Worm (Caenorhabditis elegans): ENCODE data around the gene F42A10.7.

DNA sequence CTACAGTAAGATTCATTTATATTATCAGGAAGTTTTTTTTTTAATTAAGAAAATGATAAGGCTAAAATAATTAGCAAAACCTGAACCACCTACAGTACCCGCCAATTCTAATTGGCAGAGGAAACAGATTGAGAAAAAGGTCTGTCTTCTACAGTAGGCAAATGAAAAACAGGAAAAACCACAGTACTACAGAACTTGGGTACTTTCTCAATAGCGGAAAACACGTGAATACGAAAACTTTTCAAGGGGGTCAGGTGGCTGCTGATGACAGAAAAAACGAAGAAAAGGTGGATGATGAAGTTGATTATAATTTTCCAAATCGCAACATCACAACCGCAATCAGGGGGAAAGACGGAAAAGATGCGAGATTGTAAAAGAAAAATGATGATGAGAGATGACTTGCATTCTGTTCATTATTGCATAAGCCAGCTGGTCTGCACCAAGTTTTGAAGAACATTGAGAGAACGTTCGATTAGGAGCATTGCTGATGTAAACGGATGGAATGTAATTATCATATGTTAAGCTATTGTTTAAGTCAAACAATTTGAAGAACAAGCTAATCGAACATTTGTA, 34.0 kb downstream of the F42A10.7 start:
- TF ChIP-seq ama-1 (optimal IDR thresholded peaks at IDR 0.05) (no peak), tbx-37 (GFP tag; conservative IDR thresholded peaks at IDR 0.05) (no peak), B0310.2 (tag; optimal IDR thresholded peaks at IDR 0.05) (no peak), ets-7 (tag; optimal IDR thresholded peaks at IDR 0.05) (no peak), ceh-13 (GFP tag; optimal IDR thresholded peaks at IDR 0.05) (no peak), flt-1 (GFP tag; IDR thresholded peaks at IDR 0.05) (no peak), ceh-36 (tag; optimal IDR thresholded peaks at IDR 0.05) (no peak), scrt-1 (GFP tag; IDR thresholded peaks at IDR 0.05) (no peak), hmbx-1 (tag; optimal IDR thresholded peaks at IDR 0.05) (no peak)
